Worm (Caenorhabditis elegans) whole organism, L4 larva: ENCODE results near the gene Y37D8A.3.
"Not testable (repeated sequence)": the region's sequence is repeated elsewhere in the genome, so short reads cannot be mapped to it uniquely, and the experiment has no call there.

Experiments used
- D1046.2 ChIP-seq: fragments of 200-800 bp; sonication (Bioruptor generic); IDR thresholded peaks from 2 replicates; pipeline ENCODE4 v1.3.6; 2022; ENCODE audit warnings: missing genetic modification characterization, missing compliant biosample characterization
- F26F4.8 ChIP-seq: fragments of 200-800 bp; sonication (Bioruptor generic); conservative IDR thresholded peaks from 2 replicates; pipeline ENCODE4 v1.3.6; 2022; ENCODE audit warnings: missing genetic modification characterization, missing compliant biosample characterization
- F49E8.2 ChIP-seq: sonication (generic microtip); optimal IDR thresholded peaks from 2 replicates; lab custom pipeline; 2016; ENCODE audit warnings: missing compliant biosample characterization, mild to moderate bottlenecking, missing genetic modification characterization, borderline replicate concordance
- T26A8.4 ChIP-seq: fragments of 200-800 bp; sonication (Bioruptor generic); IDR thresholded peaks from 2 replicates; pipeline ENCODE4 v1.3.6; 2022; ENCODE audit warnings: missing genetic modification characterization, missing compliant biosample characterization
- Y48G9A.11 ChIP-seq: fragments of 200-800 bp; sonication (Bioruptor generic); IDR thresholded peaks from 2 replicates; pipeline ENCODE4 v1.3.6; 2022; ENCODE audit warnings: missing genetic modification reagents, missing genetic modification characterization, missing compliant biosample characterization
- Y5F2A.4 ChIP-seq: fragments of 200-800 bp; sonication (Bioruptor generic); optimal IDR thresholded peaks from 2 replicates; lab custom pipeline; 2018; ENCODE audit warnings: mild to moderate bottlenecking, missing genetic modification characterization, missing compliant biosample characterization
- Y75B8A.6 ChIP-seq: fragments of 200-800 bp; sonication (Bioruptor generic); IDR thresholded peaks from 2 replicates; pipeline ENCODE4 v1.3.6; 2022; ENCODE audit warnings: missing genetic modification reagents, missing genetic modification characterization, missing compliant biosample characterization
- ZK546.5 ChIP-seq, 2 experiments: sonication (generic microtip); optimal IDR thresholded peaks; 2 replicates each; lab custom pipeline; 2017; ENCODE audit warnings: missing biosample characterization in 2 of 2, missing genetic modification characterization in 2 of 2
- aha-1 ChIP-seq: fragments of 150-350 bp; peaks from one replicate; lab custom pipeline; 2014; ENCODE audit warnings: missing biosample characterization, missing genetic modification characterization
- aly-2 ChIP-seq: sonication (generic microtip); optimal IDR thresholded peaks from 2 replicates; lab custom pipeline; 2018; ENCODE audit warnings: missing biosample characterization, missing genetic modification characterization
- ama-1 ChIP-seq: fragments of 150-350 bp; optimal IDR thresholded peaks from 2 replicates; lab custom pipeline; 2014; ENCODE audit warnings: inconsistent platforms, mixed read lengths
- attf-4 ChIP-seq: sonication (generic microtip); optimal IDR thresholded peaks from 3 replicates; lab custom pipeline; 2017; ENCODE audit warnings: missing biosample characterization, missing genetic modification characterization
- ceh-20 ChIP-seq: fragments of 200-800 bp; sonication (Bioruptor generic); IDR thresholded peaks from 2 replicates; pipeline ENCODE4 v1.3.6; 2022; ENCODE audit warnings: missing genetic modification reagents, missing genetic modification characterization, missing compliant biosample characterization
- ceh-32 ChIP-seq: sonication (generic microtip); optimal IDR thresholded peaks from 2 replicates; lab custom pipeline; 2016; ENCODE audit warnings: mild to moderate bottlenecking, missing genetic modification characterization, missing compliant biosample characterization; ENCODE audit not compliant: poor library complexity
- ceh-44 ChIP-seq: fragments of 200-800 bp; sonication (Bioruptor generic); IDR thresholded peaks from 2 replicates; pipeline ENCODE4 v1.3.6; 2022; ENCODE audit warnings: missing genetic modification reagents, missing genetic modification characterization, missing compliant biosample characterization
- ceh-62 ChIP-seq: sonication (generic microtip); optimal IDR thresholded peaks from 2 replicates; lab custom pipeline; 2017; ENCODE audit warnings: missing biosample characterization, missing genetic modification characterization
- cey-2 ChIP-seq: sonication (generic microtip); optimal IDR thresholded peaks from 3 replicates; lab custom pipeline; 2017; ENCODE audit warnings: missing genetic modification characterization, mild to moderate bottlenecking, missing compliant biosample characterization, antibody characterized with exemption, borderline replicate concordance; ENCODE audit not compliant: insufficient read depth
- daf-19 ChIP-seq: fragments of 200-800 bp; sonication (Bioruptor generic); conservative IDR thresholded peaks from 2 replicates; pipeline ENCODE4 v1.3.6; 2022; ENCODE audit warnings: missing genetic modification characterization, missing compliant biosample characterization
- dmd-6 ChIP-seq: fragments of 200-800 bp; sonication (Bioruptor generic); IDR thresholded peaks from 2 replicates; pipeline ENCODE4 v1.3.6; 2022; ENCODE audit warnings: missing genetic modification reagents, missing genetic modification characterization, missing compliant biosample characterization
- dmd-8 ChIP-seq: fragments of 200-800 bp; sonication (Bioruptor generic); IDR thresholded peaks from 2 replicates; pipeline ENCODE4 v1.3.6; 2022; ENCODE audit warnings: missing genetic modification characterization, missing compliant biosample characterization
- dmd-9 ChIP-seq: fragments of 200-800 bp; sonication (Bioruptor generic); IDR thresholded peaks from 2 replicates; pipeline ENCODE4 v1.3.6; 2022; ENCODE audit warnings: missing genetic modification reagents, missing genetic modification characterization, missing compliant biosample characterization
- dpl-1 ChIP-seq: fragments of 150-350 bp; optimal IDR thresholded peaks from 2 replicates; lab custom pipeline; 2014; ENCODE audit warnings: missing biosample characterization, missing genetic modification reagents, missing genetic modification characterization
- dve-1 ChIP-seq: sonication (generic microtip); optimal IDR thresholded peaks from 2 replicates; lab custom pipeline; 2017; ENCODE audit warnings: antibody characterized with exemption, mild to moderate bottlenecking, missing genetic modification characterization, missing compliant biosample characterization; ENCODE audit not compliant: insufficient read depth
- egl-27 ChIP-seq: sonication (generic microtip); optimal IDR thresholded peaks from 3 replicates; lab custom pipeline; 2017; ENCODE audit warnings: missing biosample characterization, missing genetic modification reagents, missing genetic modification characterization
- gei-8 ChIP-seq: fragments of 200-800 bp; sonication (Bioruptor generic); optimal IDR thresholded peaks from 2 replicates; lab custom pipeline; 2018; ENCODE audit warnings: mild to moderate bottlenecking, missing genetic modification characterization, missing compliant biosample characterization
- hlh-11 ChIP-seq: fragments of 200-800 bp; sonication (Bioruptor generic); optimal IDR thresholded peaks from 2 replicates; lab custom pipeline; 2018; ENCODE audit warnings: mild to moderate bottlenecking, missing genetic modification characterization, missing compliant biosample characterization
- lin-1 ChIP-seq: fragments of 200-800 bp; sonication (Bioruptor generic); IDR thresholded peaks from 2 replicates; pipeline ENCODE4 v1.3.6; 2022; ENCODE audit warnings: missing genetic modification reagents, missing genetic modification characterization, missing compliant biosample characterization
- lin-13 ChIP-seq: fragments of 150-350 bp; optimal IDR thresholded peaks from 2 replicates; lab custom pipeline; 2014; ENCODE audit warnings: missing biosample characterization, missing genetic modification reagents, missing genetic modification characterization
- lin-38 ChIP-seq: fragments of 200-800 bp; sonication (Bioruptor generic); IDR thresholded peaks from 2 replicates; pipeline ENCODE4 v1.3.6; 2022; ENCODE audit warnings: missing genetic modification reagents, missing genetic modification characterization, missing compliant biosample characterization
- lin-39 ChIP-seq: fragments of 150-350 bp; optimal IDR thresholded peaks from 2 replicates; lab custom pipeline; 2014; ENCODE audit warnings: missing biosample characterization, missing genetic modification reagents, missing genetic modification characterization
- madf-9 ChIP-seq: fragments of 200-800 bp; sonication (Bioruptor generic); conservative IDR thresholded peaks from 2 replicates; pipeline ENCODE4 v1.3.6; 2022; ENCODE audit warnings: missing genetic modification reagents, missing genetic modification characterization, missing compliant biosample characterization
- nhr-111 ChIP-seq: fragments of 200-800 bp; sonication (Bioruptor generic); optimal IDR thresholded peaks from 2 replicates; lab custom pipeline; 2018; ENCODE audit warnings: mild to moderate bottlenecking, missing genetic modification characterization, missing compliant biosample characterization
- nhr-237 ChIP-seq: sonication (generic microtip); optimal IDR thresholded peaks from 2 replicates; lab custom pipeline; 2017; ENCODE audit warnings: missing biosample characterization, missing genetic modification characterization
- nhr-28 ChIP-seq: fragments of 150-350 bp; optimal IDR thresholded peaks from 2 replicates; lab custom pipeline; 2014; ENCODE audit warnings: missing biosample characterization, missing genetic modification characterization
- nhr-76 ChIP-seq: fragments of 150-350 bp; optimal IDR thresholded peaks from 2 replicates; lab custom pipeline; 2014; ENCODE audit warnings: missing biosample characterization, missing genetic modification characterization
- pha-4 ChIP-seq, 2 experiments: fragments of 150-350 bp in 1 of 2; fragments of 200-800 bp in 1 of 2; sonication (Bioruptor generic) in 1 of 2; IDR thresholded peaks in 1 of 2; optimal IDR thresholded peaks in 1 of 2; 2 replicates each; pipeline versions ENCODE4 v1.3.6 to Lab custom; 2014 to 2022; ENCODE audit warnings: missing genetic modification characterization in 2 of 2, missing genetic modification reagents in 2 of 2, missing biosample characterization in 1 of 2, missing compliant biosample characterization in 1 of 2
- pqm-1 ChIP-seq: sonication (generic microtip); optimal IDR thresholded peaks from 2 replicates; lab custom pipeline; 2017; ENCODE audit warnings: missing biosample characterization, missing genetic modification characterization
- snpc-4 ChIP-seq: fragments of 150-350 bp; optimal IDR thresholded peaks from 2 replicates; lab custom pipeline; 2014; ENCODE audit warnings: missing biosample characterization, missing genetic modification characterization
- spr-1 ChIP-seq: sonication (generic microtip); optimal IDR thresholded peaks from 2 replicates; lab custom pipeline; 2016; ENCODE audit warnings: mild to moderate bottlenecking, missing genetic modification characterization, missing compliant biosample characterization
- spr-3 ChIP-seq: fragments of 200-800 bp; sonication (Bioruptor generic); optimal IDR thresholded peaks from 2 replicates; lab custom pipeline; 2018; ENCODE audit warnings: mild to moderate bottlenecking, missing genetic modification characterization, missing compliant biosample characterization
- tag-97 ChIP-seq: fragments of 200-800 bp; sonication (Bioruptor generic); IDR thresholded peaks from 2 replicates; pipeline ENCODE4 v1.3.6; 2022; ENCODE audit warnings: missing genetic modification characterization, missing compliant biosample characterization
- unc-130 ChIP-seq: sonication (generic microtip); optimal IDR thresholded peaks from 2 replicates; lab custom pipeline; 2016; ENCODE audit warnings: missing genetic modification reagents, missing genetic modification characterization, missing compliant biosample characterization
- unc-62 ChIP-seq, 3 experiments: fragments of 150-350 bp in 1 of 3; sonication (generic microtip); optimal IDR thresholded peaks in 2 of 3; peaks in 1 of 3; 1 replicate in 1 of 3; 2 replicates in 2 of 3; lab custom pipeline; 2014 to 2017; ENCODE audit warnings: missing biosample characterization in 3 of 3, missing genetic modification characterization in 3 of 3, missing genetic modification reagents in 3 of 3, missing genotype in 1 of 3
- zip-2 ChIP-seq: fragments of 150-350 bp; optimal IDR thresholded peaks from 2 replicates; lab custom pipeline; 2014; ENCODE audit warnings: missing biosample characterization, missing genetic modification characterization
- ztf-7 ChIP-seq: fragments of 150-350 bp; optimal IDR thresholded peaks from 2 replicates; lab custom pipeline; 2014; ENCODE audit warnings: missing biosample characterization, missing genetic modification characterization

Y37D8A.3 gene

ce11 chrIII:12842858-12843257 lies 13.7 kb downstream of the Y37D8A.3 start (continued):
- no peak for TF ChIP-seq lin-13 (GFP tag; lab: Kevin White, UChicago)

DNA sequence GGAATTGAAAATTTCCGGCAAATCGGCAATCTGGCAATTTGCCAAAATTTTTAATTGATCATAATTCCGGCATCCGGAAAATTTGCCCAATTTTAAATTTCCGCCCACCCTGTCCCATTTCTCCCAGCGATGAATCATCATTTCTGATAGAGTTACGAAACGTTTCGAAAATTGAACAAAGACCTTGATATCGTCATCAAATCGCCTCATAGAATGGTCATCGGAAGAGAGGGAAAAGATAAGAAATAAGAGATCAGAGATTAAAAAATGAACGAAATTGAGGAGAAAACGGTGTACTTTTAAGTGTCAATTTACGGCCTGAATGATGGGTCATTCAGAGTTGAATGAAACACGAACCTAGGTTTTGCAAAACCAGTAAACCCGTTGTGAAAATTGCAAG lies 18.5 kb downstream of the Y37D8A.3 start:
- TF ChIP-seq aly-2, result no peak
- no peak for TF ChIP-seq lin-38
- no peak for TF ChIP-seq dmd-9
- TF ChIP-seq spr-3 (GFP tag; lab: Kevin White, UChicago), result no peak
- TF ChIP-seq nhr-28, result peak; percentile 52
- no peak for TF ChIP-seq ceh-44 (GFP tag; lab: Robert Waterston, UW)
- TF ChIP-seq unc-130 (GFP tag; lab: Kevin White, UChicago), result no peak
- TF ChIP-seq dve-1 (tag; lab: Kevin White, UChicago), result peak; percentile 73
- TF ChIP-seq cey-2, result no peak
- no peak for TF ChIP-seq F26F4.8 (GFP tag; lab: Robert Waterston, UW)
- TF ChIP-seq ama-1, result no peak
- TF ChIP-seq aha-1, result peak; percentile 55
- TF ChIP-seq lin-1 (GFP tag; lab: Robert Waterston, UW), result no peak
- TF ChIP-seq tag-97 (GFP tag; lab: Robert Waterston, UW), result no peak
- no peak for TF ChIP-seq egl-27 (tag; lab: Kevin White, UChicago)
- peak; percentile 51 for TF ChIP-seq hlh-11 (tag; lab: Kevin White, UChicago)
- TF ChIP-seq dmd-6 (GFP tag; lab: Robert Waterston, UW), result peak; percentile 69
- no peak for TF ChIP-seq madf-9 (GFP tag; lab: Robert Waterston, UW)
- no peak for TF ChIP-seq pqm-1 (tag; lab: Kevin White, UChicago)
- TF ChIP-seq lin-13 (GFP tag; lab: Kevin White, UChicago), result peak; percentile 57
- TF ChIP-seq gei-8 (GFP tag; lab: Kevin White, UChicago), result no peak
- peak; percentile 3 for TF ChIP-seq dpl-1

- peak in 1 of 2 experiments; percentile 30 for TF ChIP-seq unc-62 (GFP tag; optimal IDR thresholded peaks at IDR 0.05 in 1 of 2; lab: Kevin White, UChicago)
- TF ChIP-seq unc-62 (tag; optimal IDR thresholded peaks at IDR 0.05; lab: Kevin White, UChicago), result not testable (repeated sequence)
These were observed 19.0 kb downstream of the Y37D8A.3 start for ce11 chrIII:12848173-12848572.

DNA sequence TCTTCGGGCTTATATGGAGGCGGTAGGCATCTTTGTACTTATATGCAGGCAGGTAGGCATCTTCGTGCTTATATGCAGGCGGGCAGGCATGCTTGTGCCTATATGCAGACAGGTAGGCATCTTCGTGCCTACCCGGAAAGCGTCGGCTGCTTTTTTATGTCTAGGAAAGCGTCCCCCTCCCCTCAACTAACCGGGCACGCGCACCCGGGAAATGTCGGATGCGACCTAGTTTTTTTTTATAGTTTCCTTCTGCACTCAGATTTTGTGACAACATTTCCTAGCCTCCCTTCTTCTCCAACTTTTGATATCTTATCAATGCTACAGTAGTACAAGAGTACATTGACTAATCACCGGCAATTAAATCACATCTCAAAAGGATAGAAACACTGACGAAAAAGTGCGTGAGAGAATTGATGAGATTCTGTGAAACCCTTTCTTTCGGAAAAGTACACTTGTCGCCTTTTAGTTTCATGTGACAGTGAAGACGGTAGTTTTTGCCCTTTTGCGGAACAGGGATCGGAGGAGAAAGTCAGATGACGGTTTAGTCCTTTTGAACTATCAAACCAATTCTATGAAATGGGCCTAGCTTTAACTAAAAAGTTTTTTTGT lies 19.9 kb downstream of the Y37D8A.3 start:
- TF ChIP-seq attf-4 (tag; lab: Kevin White, UChicago) (no peak), ceh-44 (GFP tag; lab: Robert Waterston, UW) (no peak), dmd-8 (no peak), D1046.2 (GFP tag; lab: Robert Waterston, UW) (no peak), nhr-28 (peak; percentile 94), snpc-4 (tag; lab: Kevin White, UChicago) (peak; percentile 17), nhr-237 (tag; lab: Kevin White, UChicago) (no peak), hlh-11 (tag; lab: Kevin White, UChicago) (no peak), nhr-111 (GFP tag; lab: Kevin White, UChicago) (no peak), lin-38 (no peak), daf-19 (GFP tag; lab: Robert Waterston, UW) (no peak), Y48G9A.11 (GFP tag; lab: Robert Waterston, UW) (no peak), ceh-62 (tag; lab: Kevin White, UChicago) (no peak), ceh-32 (tag; lab: Kevin White, UChicago) (no peak), ama-1 (no peak), nhr-76 (no peak), zip-2 (tag; lab: Kevin White, UChicago) (no peak), pha-4 (GFP tag; IDR thresholded peaks at IDR 0.05; lab: Robert Waterston, UW) (no peak), pha-4 (tag; optimal IDR thresholded peaks at IDR 0.05; lab: Kevin White, UChicago) (no peak), lin-39 (tag; lab: Kevin White, UChicago) (no peak), Y75B8A.6 (no peak), aha-1 (peak; percentile 66), spr-1 (tag; lab: Kevin White, UChicago) (no peak), ZK546.5 (tag; optimal IDR thresholded peaks at IDR 0.05; lab: Kevin White, UChicago) (no peak), ceh-20 (GFP tag; lab: Robert Waterston, UW) (no peak), F49E8.2 (tag; lab: Kevin White, UChicago) (no peak), aly-2 (no peak), Y5F2A.4 (GFP tag; lab: Kevin White, UChicago) (no peak), ztf-7 (no peak), T26A8.4 (GFP tag; lab: Robert Waterston, UW) (no peak)
